Fruit fly (Drosophila melanogaster): ENCODE results near the gene CG32107.

Gene CG32107

DNA sequence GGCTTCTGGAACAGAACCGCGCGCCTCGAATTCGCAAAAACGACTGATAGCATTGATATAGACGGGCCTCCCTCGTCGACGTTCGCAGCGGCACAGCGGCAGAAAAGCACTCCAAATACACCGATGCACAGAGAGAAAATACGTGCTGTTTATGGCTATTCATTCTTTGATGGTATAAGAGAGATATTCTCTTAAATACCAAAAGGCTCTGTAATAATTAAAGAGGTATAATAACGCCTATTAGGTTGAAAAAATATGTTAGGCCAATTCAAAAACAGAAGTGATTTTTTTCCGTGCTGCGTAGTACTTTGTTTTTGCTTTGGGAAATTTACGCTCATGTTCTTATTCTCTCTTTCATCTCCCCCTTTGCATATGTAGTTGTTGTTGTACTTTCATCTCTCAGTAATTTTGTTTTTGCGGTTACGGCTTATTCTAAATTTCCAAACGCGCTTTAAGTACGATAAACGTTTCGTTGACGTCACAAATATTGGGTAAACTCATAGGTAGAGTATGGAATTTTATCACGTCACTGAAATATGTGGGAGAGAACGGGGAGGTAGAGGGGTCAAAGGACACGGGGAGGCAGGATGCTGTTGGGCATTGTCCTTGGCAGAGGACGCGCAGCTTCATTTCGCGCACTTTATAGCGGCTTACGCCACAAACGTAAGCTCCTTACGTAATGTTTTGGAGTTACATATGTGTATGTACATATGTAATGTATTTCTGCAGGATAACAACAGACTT is 17.9 kb downstream of the CG32107 start, which contains the start of gene nebu (continued):
- TF ChIP-seq mld (GFP tag; IDR thresholded peaks at IDR 0.05; ENCODE audit: partially characterized antibody) (no peak), CG1603 (tag; optimal IDR thresholded peaks at IDR 0.05) (peak; percentile 91), Bdp1 (GFP tag; optimal IDR thresholded peaks at IDR 0.05) (peak; percentile 88), vnd (GFP tag; IDR thresholded peaks at IDR 0.05; ENCODE audit: partially characterized antibody) (no peak), Dek (tag; optimal IDR thresholded peaks at IDR 0.05) (peak; percentile 97), CG17361 (GFP tag; IDR thresholded peaks at IDR 0.05) (peak; percentile 94), CG42726 (GFP tag; IDR thresholded peaks at IDR 0.05; ENCODE audit: partially characterized antibody) (no peak), Dip3 (GFP tag; optimal IDR thresholded peaks at IDR 0.05) (peak; percentile 98), CG2202 (tag; optimal IDR thresholded peaks at IDR 0.05) (peak; percentile 66), CG14710 (tag; optimal IDR thresholded peaks at IDR 0.05) (peak; percentile 78), insv (GFP tag; optimal IDR thresholded peaks at IDR 0.05) (peak in 1 of 2 experiments; percentile 71), Doc3 (GFP tag; IDR thresholded peaks at IDR 0.05; ENCODE audit: partially characterized antibody) (no peak), Usf (GFP tag; optimal IDR thresholded peaks at IDR 0.05) (peak; percentile 92), CG10147 (GFP tag; optimal IDR thresholded peaks at IDR 0.05) (peak; percentile 96), CG17612 (GFP tag; IDR thresholded peaks at IDR 0.05) (peak; percentile 95), Bteb2 (GFP tag; optimal IDR thresholded peaks at IDR 0.05) (peak; percentile 98), CG3407 (GFP tag; optimal IDR thresholded peaks at IDR 0.05) (peak; percentile 78), CG31365 (tag; optimal IDR thresholded peaks at IDR 0.05) (peak; percentile 84), dmrt99B (tag; optimal IDR thresholded peaks at IDR 0.05) (peak; percentile 96), CG2120 (GFP tag; optimal IDR thresholded peaks at IDR 0.05) (peak; percentile 99), en (GFP tag; optimal IDR thresholded peaks at IDR 0.05) (peak; percentile 90), Lim3 (GFP tag; IDR thresholded peaks at IDR 0.05) (peak; percentile 80; the same call in 1 of the 2 replicates), CG15269 (tag; optimal IDR thresholded peaks at IDR 0.05) (peak; percentile 97), CG2712 (tag; optimal IDR thresholded peaks at IDR 0.05) (peak; percentile 92), dmrt11E (tag; optimal IDR thresholded peaks at IDR 0.05) (peak; percentile 78), gce (GFP tag; IDR thresholded peaks at IDR 0.05) (peak; percentile 92; the same call in 2 of the 3 replicates), Fer1 (GFP tag; optimal IDR thresholded peaks at IDR 0.05) (peak; percentile 99), Chrac-16 (GFP tag; optimal IDR thresholded peaks at IDR 0.05) (peak; percentile 93), Hey (tag; optimal IDR thresholded peaks at IDR 0.05) (peak; percentile 83), slou (GFP tag; optimal IDR thresholded peaks at IDR 0.05) (peak; percentile 86), B-H1 (GFP tag; IDR thresholded peaks at IDR 0.05) (peak; percentile 94), CG34376 (GFP tag; optimal IDR thresholded peaks at IDR 0.05) (peak; percentile 97), CG14965 (GFP tag; optimal IDR thresholded peaks at IDR 0.05; ENCODE audit: borderline replicate concordance) (peak; percentile 81), CkIIα-i1 (GFP tag; IDR thresholded peaks at IDR 0.05) (peak; percentile 88; the same call in 1 of the 2 replicates), Antp (GFP tag; optimal IDR thresholded peaks at IDR 0.05) (peak; percentile 97), crol (GFP tag; IDR thresholded peaks at IDR 0.05) (peak; percentile 61), peb (GFP tag; IDR thresholded peaks at IDR 0.05) (peak; percentile 86), CG12219 (GFP tag; optimal IDR thresholded peaks at IDR 0.05) (peak; percentile 93), pum (GFP tag; optimal IDR thresholded peaks at IDR 0.05) (peak; percentile 91), CG12071 (GFP tag; optimal IDR thresholded peaks at IDR 0.05) (peak; percentile 96), CG6854 (GFP tag; optimal IDR thresholded peaks at IDR 0.05) (peak; percentile 94), schlank (tag; optimal IDR thresholded peaks at IDR 0.05) (peak; percentile 96), exex (tag; optimal IDR thresholded peaks at IDR 0.05) (peak; percentile 83), CG7786 (GFP tag; optimal IDR thresholded peaks at IDR 0.05) (peak; percentile 99), CG8944 (GFP tag; optimal IDR thresholded peaks at IDR 0.05) (peak; percentile 97), CG4424 (GFP tag; optimal IDR thresholded peaks at IDR 0.05) (peak; percentile 84), nom (GFP tag; optimal IDR thresholded peaks at IDR 0.05) (peak; percentile 92), E2f2 (GFP tag; IDR thresholded peaks at IDR 0.05) (peak; percentile 81)
